Worm (Caenorhabditis elegans) whole organism, L1 larva: Measurements from ENCODE around the gene F13C5.5.

Experiments
- aly-2 ChIP-seq: fragments of 150-350 bp; optimal IDR thresholded peaks from 2 replicates; lab custom pipeline; 2014; ENCODE audit warnings: missing biosample characterization, missing genetic modification characterization
- ces-1 ChIP-seq: fragments of 150-350 bp; optimal IDR thresholded peaks from 2 replicates; lab custom pipeline; 2014; ENCODE audit warnings: missing biosample characterization, missing genetic modification reagents, missing genetic modification characterization
- elt-2 ChIP-seq: sonication (generic microtip); optimal IDR thresholded peaks from 2 replicates; lab custom pipeline; 2016; ENCODE audit warnings: missing genetic modification characterization, mild to moderate bottlenecking, inconsistent platforms, missing compliant biosample characterization, missing genetic modification reagents
- nhr-77 ChIP-seq: fragments of 150-350 bp; optimal IDR thresholded peaks from 2 replicates; lab custom pipeline; 2014; ENCODE audit warnings: missing biosample characterization, missing genetic modification characterization
- pqm-1 ChIP-seq: sonication (generic microtip); optimal IDR thresholded peaks from 3 replicates; lab custom pipeline; 2017; ENCODE audit warnings: missing biosample characterization, missing genetic modification characterization
- snpc-4 ChIP-seq: fragments of 150-350 bp; optimal IDR thresholded peaks from 2 replicates; lab custom pipeline; 2014; ENCODE audit warnings: missing biosample characterization, missing genetic modification characterization
- ztf-4 ChIP-seq: fragments of 150-350 bp; optimal IDR thresholded peaks from 2 replicates; lab custom pipeline; 2014; ENCODE audit warnings: missing biosample characterization, missing genetic modification characterization

ce11 chrX:587798-588197, 20.5 kb downstream of the F13C5.5 start, which contains the start of gene mrp-1:
- no peak for TF ChIP-seq snpc-4 (tag; lab: Kevin White, UChicago)
- TF ChIP-seq pqm-1 (tag; lab: Kevin White, UChicago) = no peak
- TF ChIP-seq ces-1 (GFP tag; lab: Kevin White, UChicago) = no peak
- TF ChIP-seq ztf-4 (tag; lab: Kevin White, UChicago) = no peak
- no peak for TF ChIP-seq nhr-77 (tag; lab: Kevin White, UChicago)
- no peak for TF ChIP-seq aly-2 (tag; lab: Kevin White, UChicago)
- no peak for TF ChIP-seq elt-2
